Worm (Caenorhabditis elegans): ENCODE data around the gene nlp-36.

DNA sequence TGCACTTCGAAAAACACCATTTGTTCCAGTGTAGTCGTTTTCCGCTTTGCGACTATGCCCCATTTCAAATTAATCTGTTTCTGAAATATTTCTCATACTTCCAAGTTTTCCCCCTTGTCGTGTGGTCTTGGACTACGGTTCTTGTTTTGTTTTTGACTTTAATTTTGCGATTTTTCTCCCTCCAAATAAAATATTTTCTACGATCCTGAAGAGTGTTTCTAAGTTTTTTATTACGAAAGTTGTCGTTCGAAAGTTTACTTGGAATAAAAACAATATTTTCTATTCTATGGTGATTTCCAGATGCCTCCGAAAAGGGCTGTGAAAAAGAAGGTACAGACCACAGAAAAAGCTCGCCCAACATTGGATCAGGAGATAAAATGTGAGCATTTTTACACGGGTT is 20.7 kb upstream of the nlp-36 start, which contains the start of gene tag-342:
- TF ChIP-seq him-1 (tag; optimal IDR thresholded peaks at IDR 0.05) (no peak), W03F9.2 (tag; optimal IDR thresholded peaks at IDR 0.05) (no peak), dao-5 (tag; optimal IDR thresholded peaks at IDR 0.05) (no peak)

Measured in whole organism, L4/young adult.